Fruit fly (Drosophila melanogaster): ENCODE measurements around the gene CG3176.
A peak's percentile ranks its signal among the peaks of the same experiment; 100 is the strongest.

The CG3176 gene

DNA sequence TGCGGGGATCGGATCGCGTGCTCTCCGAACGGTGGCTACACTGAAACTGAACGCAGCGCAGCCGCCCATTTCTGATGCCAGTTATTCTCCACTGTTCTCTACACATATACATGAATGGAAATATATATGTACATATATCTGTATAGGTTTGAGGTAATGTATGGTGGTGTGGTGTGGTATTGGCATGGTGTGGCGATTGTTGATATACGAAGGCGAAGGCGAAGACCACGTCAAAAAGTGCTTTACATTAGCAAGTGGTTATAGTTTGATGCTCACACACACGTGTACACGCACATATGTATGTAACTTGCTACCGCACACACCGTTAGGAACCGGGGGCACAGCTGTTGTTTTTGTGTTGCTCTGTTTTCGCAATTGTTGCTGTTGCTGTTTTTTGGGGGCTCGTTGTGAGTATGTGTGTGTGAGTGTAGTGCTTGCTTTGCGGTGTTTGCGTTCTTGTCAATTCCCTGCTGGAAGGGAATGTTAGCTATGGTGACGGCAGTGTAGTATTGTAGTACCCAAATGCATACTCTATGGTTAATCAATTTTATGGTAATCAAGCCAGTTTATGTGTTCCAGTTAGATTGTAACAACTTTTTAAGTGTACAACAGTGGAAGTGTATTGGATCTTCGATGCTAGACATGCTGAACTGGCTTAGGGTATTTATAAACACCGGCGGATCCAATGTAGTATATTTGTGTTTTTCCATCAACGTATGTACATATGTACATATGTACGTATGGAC, 12.0 kb downstream of the CG3176 start, which contains the start of gene CG17896 (continued):
- TF ChIP-seq org-1 (GFP tag; optimal IDR thresholded peaks at IDR 0.05) (peak; percentile 98), CG18476 (GFP tag; optimal IDR thresholded peaks at IDR 0.05) (peak; percentile 95), CG2116 (GFP tag; optimal IDR thresholded peaks at IDR 0.05) (peak; percentile 75), D19B (GFP tag; optimal IDR thresholded peaks at IDR 0.05) (peak; percentile 96), CG4854 (GFP tag; optimal IDR thresholded peaks at IDR 0.05) (peak; percentile 97), CG13775 (GFP tag; optimal IDR thresholded peaks at IDR 0.05) (peak; percentile 96), sim (GFP tag; IDR thresholded peaks at IDR 0.05) (peak; percentile 82), CG31441 (GFP tag; IDR thresholded peaks at IDR 0.05) (peak; percentile 92), CG34224 (GFP tag; IDR thresholded peaks at IDR 0.05; ENCODE audit: partially characterized antibody) (no peak), Drgx (GFP tag; IDR thresholded peaks at IDR 0.05) (peak; percentile 99), luna (GFP tag; optimal IDR thresholded peaks at IDR 0.05) (peak; percentile 98), pan (optimal IDR thresholded peaks at IDR 0.05) (no peak), pan (GFP tag; optimal IDR thresholded peaks at IDR 0.05 in 1 of 2, IDR thresholded peaks at IDR 0.05 in 1 of 2) (peak in 1 of 2 experiments; percentile 98), corto (GFP tag; optimal IDR thresholded peaks at IDR 0.05) (peak; percentile 92), Usf (GFP tag; optimal IDR thresholded peaks at IDR 0.05) (peak; percentile 97), Tbp (GFP tag; optimal IDR thresholded peaks at IDR 0.05) (no peak), schlank (tag; optimal IDR thresholded peaks at IDR 0.05) (peak; percentile 99), CG1024 (GFP tag; IDR thresholded peaks at IDR 0.05) (peak; percentile 93), Dref (GFP tag; IDR thresholded peaks at IDR 0.05) (peak; percentile 53), eve (GFP tag; optimal IDR thresholded peaks at IDR 0.05) (no peak), pho (GFP tag; optimal IDR thresholded peaks at IDR 0.05) (peak; percentile 99), CG17361 (GFP tag; IDR thresholded peaks at IDR 0.05) (peak; percentile 97), wek (GFP tag; optimal IDR thresholded peaks at IDR 0.05) (peak; percentile 84), sens (GFP tag) (peak; percentile 99), Dp (GFP tag; optimal IDR thresholded peaks at IDR 0.05) (peak; percentile 15), CG14441 (GFP tag; IDR thresholded peaks at IDR 0.05) (peak; percentile 99), toy (GFP tag; IDR thresholded peaks at IDR 0.05) (peak; percentile 96), Gsc (GFP tag; IDR thresholded peaks at IDR 0.05) (peak; percentile 89), CG3407 (GFP tag; optimal IDR thresholded peaks at IDR 0.05) (peak; percentile 87), slp2 (GFP tag; optimal IDR thresholded peaks at IDR 0.05) (peak; percentile 97), E2f1 (GFP tag; IDR thresholded peaks at IDR 0.05) (peak; percentile 98), tna (GFP tag; IDR thresholded peaks at IDR 0.05; ENCODE audit: partially characterized antibody) (no peak), hbn (GFP tag; IDR thresholded peaks at IDR 0.05; ENCODE audit: partially characterized antibody) (no peak), CG2889 (GFP tag; IDR thresholded peaks at IDR 0.05) (peak; percentile 98), CG4424 (GFP tag; optimal IDR thresholded peaks at IDR 0.05) (peak; percentile 96), CG11504 (tag; optimal IDR thresholded peaks at IDR 0.05) (peak; percentile 96), Bteb2 (GFP tag; optimal IDR thresholded peaks at IDR 0.05) (peak; percentile 98), CG4282 (GFP tag; optimal IDR thresholded peaks at IDR 0.05) (peak; percentile 96), CG12942 (GFP tag; optimal IDR thresholded peaks at IDR 0.05) (peak; percentile 97), Nf-YC (tag; optimal IDR thresholded peaks at IDR 0.05) (peak; percentile 76), repo (GFP tag; optimal IDR thresholded peaks at IDR 0.05) (peak; percentile 97), esg (GFP tag; conservative IDR thresholded peaks at IDR 0.05) (peak; percentile 95), NC2α (GFP tag; optimal IDR thresholded peaks at IDR 0.05) (peak; percentile 97), Oaz (GFP tag; IDR thresholded peaks at IDR 0.05) (peak; percentile 96), CG3065 (GFP tag; optimal IDR thresholded peaks at IDR 0.05) (peak; percentile 93), CG5245 (GFP tag; optimal IDR thresholded peaks at IDR 0.05) (peak; percentile 95), dimm (GFP tag; IDR thresholded peaks at IDR 0.05) (peak; percentile 93), Fer3 (tag; optimal IDR thresholded peaks at IDR 0.05) (peak; percentile 99), pzg (GFP tag; optimal IDR thresholded peaks at IDR 0.05) (peak; percentile 43), bab2 (GFP tag; optimal IDR thresholded peaks at IDR 0.05) (peak; percentile 99), sima (GFP tag; optimal IDR thresholded peaks at IDR 0.05) (peak; percentile 95)

Data from whole organism, embryonic.